Worm (Caenorhabditis elegans) whole organism, L4 larva: ENCODE results near the gene elo-9.
"Not testable (repeated sequence)": the region's sequence is repeated elsewhere in the genome, so short reads cannot be mapped to it uniquely, and the experiment has no call there.

Source experiments
- D1046.2 ChIP-seq: fragments of 200-800 bp; sonication (Bioruptor generic); IDR thresholded peaks from 2 replicates; pipeline ENCODE4 v1.3.6; 2022; ENCODE audit warnings: missing genetic modification characterization, missing compliant biosample characterization
- F10B5.3 ChIP-seq: sonication (generic microtip); optimal IDR thresholded peaks from 2 replicates; lab custom pipeline; 2016; ENCODE audit warnings: mild to moderate bottlenecking, missing genetic modification characterization, missing compliant biosample characterization
- F26F4.8 ChIP-seq: fragments of 200-800 bp; sonication (Bioruptor generic); conservative IDR thresholded peaks from 2 replicates; pipeline ENCODE4 v1.3.6; 2022; ENCODE audit warnings: missing genetic modification characterization, missing compliant biosample characterization
- F37D6.2 ChIP-seq: sonication (generic microtip); optimal IDR thresholded peaks from 2 replicates; lab custom pipeline; 2016; ENCODE audit warnings: mild to moderate bottlenecking, missing genetic modification characterization, missing compliant biosample characterization
- R02D3.7 ChIP-seq: fragments of 150-350 bp; sonication (generic microtip); optimal IDR thresholded peaks from 3 replicates; lab custom pipeline; 2014; ENCODE audit warnings: missing biosample characterization, missing genetic modification characterization
- Y75B8A.6 ChIP-seq: fragments of 200-800 bp; sonication (Bioruptor generic); IDR thresholded peaks from 2 replicates; pipeline ENCODE4 v1.3.6; 2022; ENCODE audit warnings: missing genetic modification reagents, missing genetic modification characterization, missing compliant biosample characterization
- aha-1 ChIP-seq: fragments of 150-350 bp; peaks from one replicate; lab custom pipeline; 2014; ENCODE audit warnings: missing biosample characterization, missing genetic modification characterization
- attf-4 ChIP-seq: sonication (generic microtip); optimal IDR thresholded peaks from 3 replicates; lab custom pipeline; 2017; ENCODE audit warnings: missing biosample characterization, missing genetic modification characterization
- ceh-28 ChIP-seq: fragments of 150-350 bp; optimal IDR thresholded peaks from 2 replicates; lab custom pipeline; 2014; ENCODE audit warnings: missing biosample characterization, missing genetic modification reagents, missing genetic modification characterization
- ceh-62 ChIP-seq: sonication (generic microtip); optimal IDR thresholded peaks from 2 replicates; lab custom pipeline; 2017; ENCODE audit warnings: missing biosample characterization, missing genetic modification characterization
- ctbp-1 ChIP-seq: fragments of 200-800 bp; sonication (Bioruptor generic); IDR thresholded peaks from 2 replicates; pipeline ENCODE4 v1.3.6; 2022; ENCODE audit warnings: missing genetic modification reagents, missing genetic modification characterization, missing compliant biosample characterization
- daf-12 ChIP-seq: fragments of 150-350 bp; optimal IDR thresholded peaks from 2 replicates; lab custom pipeline; 2014; ENCODE audit warnings: missing biosample characterization, missing genetic modification reagents, missing genetic modification characterization
- daf-16 ChIP-seq, 3 experiments: sonication (generic microtip); optimal IDR thresholded peaks; 2 replicates each; lab custom pipeline; 2016 to 2017; ENCODE audit warnings: missing genetic modification characterization in 3 of 3, missing genetic modification reagents in 3 of 3, mild to moderate bottlenecking in 2 of 3, missing compliant biosample characterization in 2 of 3, missing biosample characterization in 1 of 3, moderate library complexity in 1 of 3
- daf-8 ChIP-seq: fragments of 200-800 bp; sonication (Bioruptor generic); IDR thresholded peaks from 2 replicates; pipeline ENCODE4 v1.3.6; 2022; ENCODE audit warnings: missing genetic modification characterization, missing compliant biosample characterization
- dmd-9 ChIP-seq: fragments of 200-800 bp; sonication (Bioruptor generic); IDR thresholded peaks from 2 replicates; pipeline ENCODE4 v1.3.6; 2022; ENCODE audit warnings: missing genetic modification reagents, missing genetic modification characterization, missing compliant biosample characterization
- dpl-1 ChIP-seq: fragments of 150-350 bp; optimal IDR thresholded peaks from 2 replicates; lab custom pipeline; 2014; ENCODE audit warnings: missing biosample characterization, missing genetic modification reagents, missing genetic modification characterization
- dve-1 ChIP-seq: sonication (generic microtip); optimal IDR thresholded peaks from 2 replicates; lab custom pipeline; 2017; ENCODE audit warnings: antibody characterized with exemption, mild to moderate bottlenecking, missing genetic modification characterization, missing compliant biosample characterization; ENCODE audit not compliant: insufficient read depth
- fkh-10 ChIP-seq: fragments of 150-350 bp; optimal IDR thresholded peaks from 2 replicates; lab custom pipeline; 2014; ENCODE audit warnings: missing biosample characterization, missing genetic modification reagents, missing genetic modification characterization
- hlh-11 ChIP-seq: fragments of 200-800 bp; sonication (Bioruptor generic); optimal IDR thresholded peaks from 2 replicates; lab custom pipeline; 2018; ENCODE audit warnings: mild to moderate bottlenecking, missing genetic modification characterization, missing compliant biosample characterization
- hlh-30 ChIP-seq: sonication (generic microtip); optimal IDR thresholded peaks from 2 replicates; lab custom pipeline; 2017; ENCODE audit warnings: antibody characterized with exemption, mild to moderate bottlenecking, missing genetic modification characterization, missing compliant biosample characterization; ENCODE audit not compliant: insufficient read depth
- lin-1 ChIP-seq: fragments of 200-800 bp; sonication (Bioruptor generic); IDR thresholded peaks from 2 replicates; pipeline ENCODE4 v1.3.6; 2022; ENCODE audit warnings: missing genetic modification reagents, missing genetic modification characterization, missing compliant biosample characterization
- lin-38 ChIP-seq: fragments of 200-800 bp; sonication (Bioruptor generic); IDR thresholded peaks from 2 replicates; pipeline ENCODE4 v1.3.6; 2022; ENCODE audit warnings: missing genetic modification reagents, missing genetic modification characterization, missing compliant biosample characterization
- lsy-2 ChIP-seq, 2 experiments: fragments of 150-350 bp in 1 of 2; sonication (generic microtip) in 1 of 2; optimal IDR thresholded peaks; 2 replicates each; lab custom pipeline; 2014 to 2017; ENCODE audit warnings: missing biosample characterization in 2 of 2, missing genetic modification characterization in 2 of 2
- mep-1 ChIP-seq: fragments of 150-350 bp; sonication (generic microtip); optimal IDR thresholded peaks from 3 replicates; lab custom pipeline; 2014; ENCODE audit warnings: missing biosample characterization, missing genetic modification characterization
- mes-2 ChIP-seq: sonication (generic microtip); optimal IDR thresholded peaks from 2 replicates; lab custom pipeline; 2016; ENCODE audit warnings: missing genotype, mild to moderate bottlenecking, missing genetic modification characterization, missing compliant biosample characterization; ENCODE audit not compliant: poor library complexity, severe bottlenecking
- nhr-10 ChIP-seq: fragments of 150-350 bp; optimal IDR thresholded peaks from 2 replicates; lab custom pipeline; 2014; ENCODE audit warnings: missing biosample characterization, missing genetic modification characterization
- nhr-11 ChIP-seq: fragments of 150-350 bp; optimal IDR thresholded peaks from 2 replicates; lab custom pipeline; 2014; ENCODE audit warnings: missing biosample characterization, missing genetic modification characterization
- nhr-111 ChIP-seq: fragments of 200-800 bp; sonication (Bioruptor generic); optimal IDR thresholded peaks from 2 replicates; lab custom pipeline; 2018; ENCODE audit warnings: mild to moderate bottlenecking, missing genetic modification characterization, missing compliant biosample characterization
- nhr-237 ChIP-seq: sonication (generic microtip); optimal IDR thresholded peaks from 2 replicates; lab custom pipeline; 2017; ENCODE audit warnings: missing biosample characterization, missing genetic modification characterization
- nhr-28 ChIP-seq: fragments of 150-350 bp; optimal IDR thresholded peaks from 2 replicates; lab custom pipeline; 2014; ENCODE audit warnings: missing biosample characterization, missing genetic modification characterization
- nhr-6 ChIP-seq: fragments of 150-350 bp; optimal IDR thresholded peaks from 2 replicates; lab custom pipeline; 2014; ENCODE audit warnings: missing biosample characterization, missing genetic modification characterization
- nhr-76 ChIP-seq: fragments of 150-350 bp; optimal IDR thresholded peaks from 2 replicates; lab custom pipeline; 2014; ENCODE audit warnings: missing biosample characterization, missing genetic modification characterization
- nhr-77 ChIP-seq: fragments of 150-350 bp; optimal IDR thresholded peaks from 2 replicates; lab custom pipeline; 2014; ENCODE audit warnings: missing biosample characterization, missing genetic modification characterization
- rbr-2 ChIP-seq: sonication (generic microtip); optimal IDR thresholded peaks from 2 replicates; lab custom pipeline; 2016; ENCODE audit warnings: missing genotype, missing genetic modification characterization, missing compliant biosample characterization
- tag-97 ChIP-seq: fragments of 200-800 bp; sonication (Bioruptor generic); IDR thresholded peaks from 2 replicates; pipeline ENCODE4 v1.3.6; 2022; ENCODE audit warnings: missing genetic modification characterization, missing compliant biosample characterization
- unc-39 ChIP-seq: sonication (generic microtip); optimal IDR thresholded peaks from 2 replicates; lab custom pipeline; 2017; ENCODE audit warnings: missing biosample characterization, missing genetic modification characterization
- unc-62 ChIP-seq, 3 experiments: fragments of 150-350 bp in 1 of 3; sonication (generic microtip); optimal IDR thresholded peaks in 2 of 3; peaks in 1 of 3; 1 replicate in 1 of 3; 2 replicates in 2 of 3; lab custom pipeline; 2014 to 2017; ENCODE audit warnings: missing biosample characterization in 3 of 3, missing genetic modification characterization in 3 of 3, missing genetic modification reagents in 3 of 3, missing genotype in 1 of 3
- vab-7 ChIP-seq: fragments of 200-800 bp; sonication (Bioruptor generic); IDR thresholded peaks from 2 replicates; pipeline ENCODE4 v1.3.6; 2022; ENCODE audit warnings: missing genetic modification reagents, missing genetic modification characterization, missing compliant biosample characterization
- zfp-2 ChIP-seq: sonication (generic microtip); optimal IDR thresholded peaks from 2 replicates; lab custom pipeline; 2016; ENCODE audit warnings: mild to moderate bottlenecking, missing genetic modification characterization, missing compliant biosample characterization
- zip-11 ChIP-seq: fragments of 200-800 bp; sonication (Bioruptor generic); IDR thresholded peaks from 2 replicates; pipeline ENCODE4 v1.3.6; 2022; ENCODE audit warnings: missing genetic modification characterization, missing compliant biosample characterization
- ztf-7 ChIP-seq: fragments of 150-350 bp; optimal IDR thresholded peaks from 2 replicates; lab custom pipeline; 2014; ENCODE audit warnings: missing biosample characterization, missing genetic modification characterization

elo-9 gene

DNA sequence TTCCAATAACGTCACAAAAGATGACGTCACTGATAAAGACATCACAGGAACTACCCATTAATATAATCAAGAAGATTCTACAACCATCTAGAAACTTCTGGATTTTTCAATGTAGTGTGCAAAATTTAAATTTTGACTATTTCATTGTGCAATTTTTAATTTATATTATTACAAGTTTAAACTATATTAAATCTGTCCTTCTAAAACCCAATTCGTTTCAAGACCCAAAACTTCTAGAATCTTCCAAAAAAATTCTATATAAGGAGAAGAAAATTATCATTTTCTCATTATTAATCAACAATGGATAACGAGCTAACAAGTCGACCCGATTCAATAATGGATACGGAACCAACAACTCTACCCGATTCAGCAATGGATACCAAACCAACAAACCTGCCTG is 28.7 kb upstream of the elo-9 start, which contains the start of gene Y53F4B.7:
TSS of gene Y53F4B.7 (plus strand) at position 301 of the 400 bp plus-strand sequence.
- not testable (repeated sequence) for TF ChIP-seq mep-1 (tag; lab: Kevin White, UChicago); rbr-2; unc-62 (GFP tag; optimal IDR thresholded peaks at IDR 0.05 in 1 of 2; lab: Kevin White, UChicago); unc-62 (tag; optimal IDR thresholded peaks at IDR 0.05; lab: Kevin White, UChicago)

ce11 chrII:14988171-14988570 is 24.3 kb upstream of the elo-9 start, which contains the start of gene Y53F4B.43:
TSS of gene Y53F4B.43 (plus strand) at chrII:14988471.
- not testable (repeated sequence) for TF ChIP-seq zip-11 (GFP tag; lab: Robert Waterston, UW); F26F4.8 (GFP tag; lab: Robert Waterston, UW); unc-39 (tag; lab: Kevin White, UChicago)
- TF ChIP-seq, all 104 proteins: peak for 0; not testable (repeated sequence) for 104

DNA sequence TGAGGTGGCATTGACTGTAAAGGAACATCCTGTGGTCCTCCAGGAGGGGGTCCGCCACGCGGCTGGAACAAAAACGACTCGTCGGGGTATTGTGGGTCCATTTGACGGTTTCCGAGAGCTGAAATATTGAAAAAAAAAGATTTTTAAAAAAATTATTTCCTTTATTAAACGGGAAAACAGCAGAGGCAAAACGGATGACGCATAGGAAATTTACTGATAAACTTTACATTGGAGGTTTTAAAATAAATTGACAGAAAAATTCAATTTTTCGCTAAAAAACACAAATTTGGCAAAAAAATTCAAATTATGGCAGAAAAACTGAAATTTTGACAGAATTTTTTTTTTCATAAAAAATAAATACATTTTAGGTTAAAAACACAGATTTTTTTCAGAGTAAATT is 20.0 kb upstream of the elo-9 start, which contains the start of gene Y53F4B.5:
TSS of gene Y53F4B.5 (minus strand) at position 101 of the 400 bp plus-strand sequence.
- no peak for TF ChIP-seq nhr-10 (tag; lab: Kevin White, UChicago)
- no peak for TF ChIP-seq ztf-7 (tag; lab: Kevin White, UChicago)
- no peak for TF ChIP-seq dmd-9 (GFP tag; lab: Robert Waterston, UW)

- TF ChIP-seq nhr-6 (tag; lab: Kevin White, UChicago) (peak; percentile 39), dpl-1 (GFP tag; lab: Kevin White, UChicago) (peak; percentile 81), nhr-77 (tag; lab: Kevin White, UChicago) (peak; percentile 74), rbr-2 (peak; percentile 11), daf-16 (GFP tag; optimal IDR thresholded peaks at IDR 0.05; lab: Kevin White, UChicago) (no peak), daf-16 (tag; optimal IDR thresholded peaks at IDR 0.05; lab: Kevin White, UChicago) (peak; percentile 21), ctbp-1 (GFP tag; lab: Robert Waterston, UW) (0 out of 2 replicates have a peak, but pooled peaks have one; percentile 15), nhr-28 (tag; lab: Kevin White, UChicago) (peak; percentile 1), dve-1 (peak; percentile 23), mep-1 (tag; lab: Kevin White, UChicago) (peak; percentile 34), R02D3.7 (tag; lab: Kevin White, UChicago) (no peak), mes-2 (tag; lab: Kevin White, UChicago) (peak; percentile 65), ceh-62 (tag; lab: Kevin White, UChicago) (no peak), vab-7 (GFP tag; lab: Robert Waterston, UW) (no peak), hlh-30 (tag; lab: Kevin White, UChicago) (peak; percentile 24), lin-38 (GFP tag; lab: Robert Waterston, UW) (peak; percentile 92), zfp-2 (tag; lab: Kevin White, UChicago) (no peak), fkh-10 (GFP tag; lab: Kevin White, UChicago) (peak; percentile 11), aha-1 (peak; percentile 71), daf-8 (GFP tag; lab: Robert Waterston, UW) (no peak), nhr-76 (tag; lab: Kevin White, UChicago) (no peak), D1046.2 (GFP tag; lab: Robert Waterston, UW) (no peak), lsy-2 (tag; optimal IDR thresholded peaks at IDR 0.05; lab: Kevin White, UChicago) (peak in 1 of 2 experiments; percentile 77), F10B5.3 (tag; lab: Kevin White, UChicago) (no peak)
Observed at ce11 chrII:14969320-14969950, 5.5 kb upstream of the elo-9 start, which contains the start of the genes pole-4, nsun-5 and metl-2. TSS of gene pole-4 (minus strand) at chrII:14969354. TSS of gene nsun-5 (plus strand) at chrII:14969617. TSS of gene metl-2 (plus strand) at chrII:14969900.

DNA sequence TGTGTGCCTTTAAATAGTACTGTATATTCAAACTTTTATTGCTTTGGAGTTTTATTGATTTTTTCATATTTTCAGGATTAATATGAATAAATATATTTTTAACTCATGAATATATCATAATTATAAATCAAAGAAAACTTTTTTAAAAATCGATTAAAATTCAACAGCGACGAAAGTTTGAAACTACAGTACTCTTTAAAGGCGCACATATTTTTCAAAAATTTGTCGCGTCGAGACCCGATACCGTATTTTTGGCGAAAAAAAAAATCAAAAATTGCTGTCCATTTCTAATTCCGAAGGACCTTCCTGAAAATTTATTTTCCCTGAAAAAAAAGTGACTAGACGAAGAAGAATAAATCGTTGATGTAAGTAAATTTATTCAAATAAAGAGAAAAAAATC is 4.4 kb upstream of the elo-9 start:
- TF ChIP-seq ceh-28 (tag; lab: Kevin White, UChicago) (no peak), hlh-11 (tag; lab: Kevin White, UChicago) (no peak), daf-12 (tag; lab: Kevin White, UChicago) (no peak), daf-8 (GFP tag; lab: Robert Waterston, UW) (no peak), nhr-237 (no peak), F37D6.2 (tag; lab: Kevin White, UChicago) (no peak), ztf-7 (tag; lab: Kevin White, UChicago) (no peak), mep-1 (tag; lab: Kevin White, UChicago) (no peak), attf-4 (tag; lab: Kevin White, UChicago) (no peak), nhr-11 (tag; lab: Kevin White, UChicago) (no peak), tag-97 (GFP tag; lab: Robert Waterston, UW) (no peak), lin-1 (GFP tag; lab: Robert Waterston, UW) (no peak), ceh-62 (tag; lab: Kevin White, UChicago) (no peak), Y75B8A.6 (no peak), nhr-111 (GFP tag; lab: Kevin White, UChicago) (no peak), dmd-9 (GFP tag; lab: Robert Waterston, UW) (no peak)
